Worm (Caenorhabditis elegans) whole organism, L4/young adult: ENCODE measurements around the gene twk-31.

ENCODE experiments used
- W03F9.2 ChIP-seq: fragments of 150-350 bp; optimal IDR thresholded peaks from 2 replicates; lab custom pipeline; 2014; ENCODE audit warnings: missing biosample characterization, missing genetic modification characterization
- dao-5 ChIP-seq: sonication (generic microtip); optimal IDR thresholded peaks from 2 replicates; lab custom pipeline; 2016; ENCODE audit warnings: missing genotype, missing genetic modification characterization, moderate library complexity, missing compliant biosample characterization
- him-1 ChIP-seq: sonication (generic microtip); optimal IDR thresholded peaks from 2 replicates; lab custom pipeline; 2016; ENCODE audit warnings: missing genotype, missing genetic modification reagents, missing genetic modification characterization, missing compliant biosample characterization

ce11 chrIII:11459802-11460201, 49.3 kb downstream of the twk-31 start:
- TF ChIP-seq him-1 (tag; lab: Kevin White, UChicago): no peak
- no peak for TF ChIP-seq dao-5 (tag; lab: Kevin White, UChicago)
- TF ChIP-seq W03F9.2 (tag; lab: Kevin White, UChicago): no peak
